Fruit fly (Drosophila melanogaster) S2 (cell line): ENCODE results near the gene Cap-H2.

Source experiments
- CG8478 ChIP-seq: fragments of >200 bp; optimal IDR thresholded peaks from 2 replicates; lab custom pipeline; 2018
- CTCF ChIP-seq, 2 experiments: fragments of >200 bp; optimal IDR thresholded peaks; 2 replicates each; lab custom pipeline; 2018

Gene Cap-H2

dm6 chr3R:10779269-10779668 is 18.2 kb downstream of the Cap-H2 start, which contains the start of gene Desi:
TSS of gene Desi (plus strand) at chr3R:10779569.
- no peak for TF ChIP-seq CG8478 (lab: Kevin White, UChicago)
- no peak for TF ChIP-seq CTCF (optimal IDR thresholded peaks at IDR 0.05; lab: Kevin White, UChicago)

dm6 chr3R:10780161-10780560 is 19.1 kb downstream of the Cap-H2 start:
- no peak for TF ChIP-seq CG8478 (lab: Kevin White, UChicago)
- no peak for TF ChIP-seq CTCF (optimal IDR thresholded peaks at IDR 0.05; lab: Kevin White, UChicago)

- TF ChIP-seq CTCF (optimal IDR thresholded peaks at IDR 0.05; lab: Kevin White, UChicago) (no peak), CG8478 (lab: Kevin White, UChicago) (no peak)
Observed at dm6 chr3R:10782167-10782566, 21.1 kb downstream of the Cap-H2 start, which contains the start of gene CG42633. TSS of gene CG42633 (minus strand) at chr3R:10782267.

dm6 chr3R:10784058-10784499 is 23.0 kb downstream of the Cap-H2 start, which contains the start of the genes mRpL37 and Rbp1:
TSS of gene mRpL37 (minus strand) at chr3R:10784092.
TSS of gene Rbp1 (plus strand) at chr3R:10784383.
- TF ChIP-seq CG8478 (lab: Kevin White, UChicago) (no peak), CTCF (optimal IDR thresholded peaks at IDR 0.05; lab: Kevin White, UChicago) (no peak)

dm6 chr3R:10788186-10788585 is 27.1 kb downstream of the Cap-H2 start, which contains the start of the genes Art1 and Mcm5:
TSS of gene Art1 (minus strand) at chr3R:10788226.
TSS of gene Mcm5 (plus strand) at chr3R:10788524.
- no peak for TF ChIP-seq CG8478 (lab: Kevin White, UChicago)
- TF ChIP-seq CTCF (optimal IDR thresholded peaks at IDR 0.05; lab: Kevin White, UChicago): no peak

- no peak for TF ChIP-seq CG8478 (lab: Kevin White, UChicago)
- TF ChIP-seq CTCF (optimal IDR thresholded peaks at IDR 0.05; lab: Kevin White, UChicago): no peak
Observed at dm6 chr3R:10792604-10793003, 31.5 kb downstream of the Cap-H2 start, which contains the start of gene CG14687. TSS of gene CG14687 (plus strand) at chr3R:10792904.

dm6 chr3R:10803855-10804254 is 42.7 kb downstream of the Cap-H2 start, which contains the start of gene CG14692:
TSS of gene CG14692 (minus strand) at chr3R:10803955.
- TF ChIP-seq CTCF (optimal IDR thresholded peaks at IDR 0.05; lab: Kevin White, UChicago): no peak
- no peak for TF ChIP-seq CG8478 (lab: Kevin White, UChicago)

- no peak for TF ChIP-seq CG8478 (lab: Kevin White, UChicago)
- no peak for TF ChIP-seq CTCF (optimal IDR thresholded peaks at IDR 0.05; lab: Kevin White, UChicago)
Observed at dm6 chr3R:10815032-10815431, 53.9 kb downstream of the Cap-H2 start, which contains the start of the genes CG14693 and TTLL15. TSS of gene CG14693 (minus strand) at chr3R:10815047. TSS of gene TTLL15 (plus strand) at chr3R:10815288.
